Worm (Caenorhabditis elegans) whole organism, L2 larva: ENCODE results near the gene E01G6.1.

Experiments used
- C34F6.9 ChIP-seq: fragments of 150-350 bp; optimal IDR thresholded peaks from 2 replicates; lab custom pipeline; 2014; ENCODE audit warnings: missing biosample characterization, missing genetic modification characterization
- R02D3.7 ChIP-seq: fragments of 150-350 bp; optimal IDR thresholded peaks from 2 replicates; lab custom pipeline; 2014; ENCODE audit warnings: missing biosample characterization, missing genetic modification characterization
- ZK546.5 ChIP-seq: sonication (generic microtip); optimal IDR thresholded peaks from 2 replicates; lab custom pipeline; 2017; ENCODE audit warnings: missing biosample characterization, missing genetic modification characterization
- alr-1 ChIP-seq: fragments of 150-350 bp; optimal IDR thresholded peaks from 2 replicates; lab custom pipeline; 2014; ENCODE audit warnings: missing biosample characterization, missing genetic modification characterization
- aly-2 ChIP-seq: fragments of 150-350 bp; optimal IDR thresholded peaks from 2 replicates; lab custom pipeline; 2014; ENCODE audit warnings: missing biosample characterization, missing genetic modification characterization
- ama-1 ChIP-seq: fragments of 150-350 bp; optimal IDR thresholded peaks from 2 replicates; lab custom pipeline; 2018; ENCODE audit warnings: inconsistent platforms
- ceh-16 ChIP-seq: fragments of 150-350 bp; optimal IDR thresholded peaks from 2 replicates; lab custom pipeline; 2014; ENCODE audit warnings: missing biosample characterization, missing genetic modification characterization
- ceh-82 ChIP-seq: fragments of 150-350 bp; optimal IDR thresholded peaks from 2 replicates; lab custom pipeline; 2014; ENCODE audit warnings: missing biosample characterization, missing genetic modification characterization
- elt-1 ChIP-seq: fragments of 150-350 bp; optimal IDR thresholded peaks from 2 replicates; lab custom pipeline; 2014; ENCODE audit warnings: missing biosample characterization, missing genetic modification characterization
- elt-3 ChIP-seq: sonication (generic microtip); optimal IDR thresholded peaks from 2 replicates; lab custom pipeline; 2017; ENCODE audit warnings: missing biosample characterization, missing genetic modification characterization
- fos-1 ChIP-seq: fragments of 150-350 bp; optimal IDR thresholded peaks from 2 replicates; lab custom pipeline; 2014; ENCODE audit warnings: missing biosample characterization, missing genetic modification characterization
- gmeb-1 ChIP-seq: fragments of 150-350 bp; optimal IDR thresholded peaks from 2 replicates; lab custom pipeline; 2014; ENCODE audit warnings: missing biosample characterization, missing genetic modification characterization
- lin-11 ChIP-seq: fragments of 150-350 bp; sonication (generic microtip); optimal IDR thresholded peaks from 2 replicates; lab custom pipeline; 2014; ENCODE audit warnings: missing biosample characterization, missing genetic modification characterization, inconsistent platforms, mixed read lengths
- lin-39 ChIP-seq: fragments of 150-350 bp; optimal IDR thresholded peaks from 2 replicates; lab custom pipeline; 2014; ENCODE audit warnings: missing biosample characterization, missing genetic modification reagents, missing genetic modification characterization
- lsy-2 ChIP-seq, 2 experiments: fragments of 150-350 bp in 1 of 2; sonication (generic microtip) in 1 of 2; optimal IDR thresholded peaks; 2 replicates each; lab custom pipeline; 2014 to 2017; ENCODE audit warnings: missing biosample characterization in 2 of 2, missing genetic modification characterization in 2 of 2
- mab-5 ChIP-seq: fragments of 150-350 bp; optimal IDR thresholded peaks from 2 replicates; lab custom pipeline; 2014; ENCODE audit warnings: missing biosample characterization, missing genetic modification characterization
- mbf-1 ChIP-seq: sonication (generic microtip); optimal IDR thresholded peaks from 2 replicates; lab custom pipeline; 2017; ENCODE audit warnings: missing biosample characterization, missing genetic modification characterization
- mdl-1 ChIP-seq, 2 experiments: fragments of 150-350 bp in 1 of 2; sonication (generic microtip) in 1 of 2; optimal IDR thresholded peaks; 2 replicates each; lab custom pipeline; 2017; ENCODE audit warnings: missing biosample characterization in 2 of 2, missing genetic modification characterization in 2 of 2
- nhr-11 ChIP-seq: fragments of 150-350 bp; optimal IDR thresholded peaks from 2 replicates; lab custom pipeline; 2014; ENCODE audit warnings: missing biosample characterization, missing genetic modification characterization
- nhr-129 ChIP-seq: fragments of 150-350 bp; optimal IDR thresholded peaks from 2 replicates; lab custom pipeline; 2014; ENCODE audit warnings: missing biosample characterization, missing genetic modification characterization
- nhr-21 ChIP-seq: fragments of 150-350 bp; optimal IDR thresholded peaks from 2 replicates; lab custom pipeline; 2014; ENCODE audit warnings: missing biosample characterization, missing genetic modification characterization
- nhr-23 ChIP-seq: fragments of 150-350 bp; optimal IDR thresholded peaks from 2 replicates; lab custom pipeline; 2014; ENCODE audit warnings: missing biosample characterization, missing genetic modification reagents, missing genetic modification characterization
- nhr-237 ChIP-seq: fragments of 150-350 bp; optimal IDR thresholded peaks from 2 replicates; lab custom pipeline; 2014; ENCODE audit warnings: missing biosample characterization, missing genetic modification characterization
- nhr-25 ChIP-seq: fragments of 150-350 bp; sonication (generic microtip); optimal IDR thresholded peaks from 3 replicates; lab custom pipeline; 2014; ENCODE audit warnings: missing biosample characterization, missing genetic modification characterization
- nhr-6 ChIP-seq: fragments of 150-350 bp; optimal IDR thresholded peaks from 2 replicates; lab custom pipeline; 2014; ENCODE audit warnings: missing biosample characterization, missing genetic modification characterization
- nhr-77 ChIP-seq: fragments of 150-350 bp; optimal IDR thresholded peaks from 2 replicates; lab custom pipeline; 2014; ENCODE audit warnings: missing biosample characterization, missing genetic modification characterization
- peb-1 ChIP-seq: fragments of 150-350 bp; optimal IDR thresholded peaks from 2 replicates; lab custom pipeline; 2014; ENCODE audit warnings: missing biosample characterization, missing genetic modification characterization
- sem-4 ChIP-seq: fragments of 150-350 bp; optimal IDR thresholded peaks from 2 replicates; lab custom pipeline; 2014; ENCODE audit warnings: missing biosample characterization, missing genetic modification reagents, missing genetic modification characterization
- skn-1 ChIP-seq: sonication (generic microtip); optimal IDR thresholded peaks from 2 replicates; lab custom pipeline; 2017; ENCODE audit warnings: missing biosample characterization, missing genetic modification characterization
- sma-3 ChIP-seq: sonication (generic microtip); optimal IDR thresholded peaks from 2 replicates; lab custom pipeline; 2016; ENCODE audit warnings: missing genetic modification reagents, missing genetic modification characterization, missing compliant biosample characterization
- sma-9 ChIP-seq, 2 experiments: fragments of 150-350 bp in 1 of 2; sonication (generic microtip) in 1 of 2; optimal IDR thresholded peaks; 2 replicates each; lab custom pipeline; 2014 to 2016; ENCODE audit warnings: missing genetic modification characterization in 2 of 2, mild to moderate bottlenecking in 1 of 2, missing biosample characterization in 1 of 2, missing compliant biosample characterization in 1 of 2, missing genetic modification reagents in 1 of 2, moderate library complexity in 1 of 2
- snpc-4 ChIP-seq: fragments of 150-350 bp; optimal IDR thresholded peaks from 2 replicates; lab custom pipeline; 2014; ENCODE audit warnings: missing biosample characterization, missing genetic modification characterization
- unc-39 ChIP-seq: fragments of 150-350 bp; optimal IDR thresholded peaks from 2 replicates; lab custom pipeline; 2014; ENCODE audit warnings: missing biosample characterization, missing genetic modification characterization
- unc-55 ChIP-seq: fragments of 150-350 bp; sonication (generic microtip); optimal IDR thresholded peaks from 3 replicates; lab custom pipeline; 2014; ENCODE audit warnings: missing biosample characterization, missing genetic modification reagents, missing genetic modification characterization
- unc-62 ChIP-seq: fragments of 150-350 bp; optimal IDR thresholded peaks from 2 replicates; lab custom pipeline; 2014; ENCODE audit warnings: missing biosample characterization, missing genetic modification reagents, missing genetic modification characterization
- zag-1 ChIP-seq: fragments of 150-350 bp; optimal IDR thresholded peaks from 2 replicates; lab custom pipeline; 2014; ENCODE audit warnings: missing biosample characterization, missing genetic modification characterization
- ztf-1 ChIP-seq: fragments of 200-800 bp; sonication (Bioruptor generic); conservative IDR thresholded peaks from 2 replicates; pipeline ENCODE4 v1.3.6; 2022; ENCODE audit warnings: missing genetic modification characterization, missing compliant biosample characterization
- ztf-11 ChIP-seq: sonication (generic microtip); optimal IDR thresholded peaks from 2 replicates; lab custom pipeline; 2017; ENCODE audit warnings: missing biosample characterization, missing genetic modification characterization
- ztf-4 ChIP-seq: fragments of 150-350 bp; optimal IDR thresholded peaks from 2 replicates; lab custom pipeline; 2014; ENCODE audit warnings: missing biosample characterization, missing genetic modification characterization

E01G6.1 gene

ce11 chrX:12241457-12241856 is 19.2 kb upstream of the E01G6.1 start, which contains the start of gene cest-3:
cest-3 (plus strand) TSS chrX:12241646.
- no peak for TF ChIP-seq nhr-77 (tag; lab: Kevin White, UChicago)
- TF ChIP-seq alr-1 (tag; lab: Kevin White, UChicago), result no peak
- TF ChIP-seq R02D3.7 (tag; lab: Kevin White, UChicago), result no peak
- no peak for TF ChIP-seq nhr-129 (tag; lab: Kevin White, UChicago)
- no peak for TF ChIP-seq unc-39 (tag; lab: Kevin White, UChicago)
- TF ChIP-seq sma-3, result no peak
- TF ChIP-seq lin-39, result no peak
- no peak for TF ChIP-seq mab-5
- TF ChIP-seq nhr-6 (tag; lab: Kevin White, UChicago), result no peak
- peak; percentile 7 for TF ChIP-seq sma-9 (GFP tag; optimal IDR thresholded peaks at IDR 0.05; lab: Kevin White, UChicago)
- no peak for TF ChIP-seq sma-9 (tag; optimal IDR thresholded peaks at IDR 0.05; lab: Kevin White, UChicago)
- no peak for TF ChIP-seq lsy-2 (tag; optimal IDR thresholded peaks at IDR 0.05; lab: Kevin White, UChicago)
- no peak for TF ChIP-seq ceh-82
- peak; percentile 13 for TF ChIP-seq fos-1 (tag; lab: Kevin White, UChicago)
- TF ChIP-seq aly-2 (tag; lab: Kevin White, UChicago), result no peak
- TF ChIP-seq ceh-16 (tag; lab: Kevin White, UChicago), result no peak

- TF ChIP-seq C34F6.9 (tag; lab: Kevin White, UChicago) (no peak), nhr-11 (tag; lab: Kevin White, UChicago) (no peak), nhr-77 (tag; lab: Kevin White, UChicago) (no peak), ama-1 (no peak), ZK546.5 (no peak), mdl-1 (tag; optimal IDR thresholded peaks at IDR 0.05; lab: Kevin White, UChicago) (no peak), ztf-11 (tag; lab: Kevin White, UChicago) (no peak), nhr-129 (tag; lab: Kevin White, UChicago) (no peak), aly-2 (tag; lab: Kevin White, UChicago) (no peak), skn-1 (tag; lab: Kevin White, UChicago) (no peak), peb-1 (tag; lab: Kevin White, UChicago) (no peak), fos-1 (tag; lab: Kevin White, UChicago) (no peak), elt-3 (no peak), elt-1 (tag; lab: Kevin White, UChicago) (no peak), nhr-23 (tag; lab: Kevin White, UChicago) (no peak), nhr-6 (tag; lab: Kevin White, UChicago) (no peak), mbf-1 (tag; lab: Kevin White, UChicago) (no peak)
These were observed 17.8 kb upstream of the E01G6.1 start for ce11 chrX:12242902-12243301.

ce11 chrX:12248140-12248539 is 12.5 kb upstream of the E01G6.1 start:
- TF ChIP-seq snpc-4 (no peak), nhr-25 (tag; lab: Kevin White, UChicago) (no peak), nhr-11 (tag; lab: Kevin White, UChicago) (no peak), sma-3 (no peak)

- no peak for TF ChIP-seq ceh-82
- no peak for TF ChIP-seq nhr-21
- no peak for TF ChIP-seq ztf-1 (GFP tag; lab: Robert Waterston, UW)
- TF ChIP-seq C34F6.9 (tag; lab: Kevin White, UChicago), result no peak
- TF ChIP-seq ZK546.5, result no peak
- no peak for TF ChIP-seq nhr-11 (tag; lab: Kevin White, UChicago)
- no peak for TF ChIP-seq lin-39
- no peak for TF ChIP-seq R02D3.7 (tag; lab: Kevin White, UChicago)
- no peak for TF ChIP-seq alr-1 (tag; lab: Kevin White, UChicago)
- TF ChIP-seq ztf-4 (tag; lab: Kevin White, UChicago), result no peak
- TF ChIP-seq nhr-237, result no peak
- no peak for TF ChIP-seq elt-3
- TF ChIP-seq mbf-1 (tag; lab: Kevin White, UChicago), result no peak
- no peak for TF ChIP-seq snpc-4
- no peak for TF ChIP-seq mdl-1 (tag; optimal IDR thresholded peaks at IDR 0.05; lab: Kevin White, UChicago)
- TF ChIP-seq unc-62, result no peak
These were observed 8.5 kb upstream of the E01G6.1 start for ce11 chrX:12252189-12252588.

- no peak for TF ChIP-seq lin-11 (tag; lab: Kevin White, UChicago)
- TF ChIP-seq ama-1, result no peak
- no peak for TF ChIP-seq sem-4 (tag; lab: Kevin White, UChicago)
- TF ChIP-seq ztf-4 (tag; lab: Kevin White, UChicago), result no peak
- no peak for TF ChIP-seq lin-39
- TF ChIP-seq ztf-11 (tag; lab: Kevin White, UChicago), result no peak
- no peak for TF ChIP-seq unc-62
- TF ChIP-seq mbf-1 (tag; lab: Kevin White, UChicago), result no peak
- TF ChIP-seq nhr-25 (tag; lab: Kevin White, UChicago), result no peak
- no peak for TF ChIP-seq sma-9 (GFP tag; optimal IDR thresholded peaks at IDR 0.05; lab: Kevin White, UChicago)
- TF ChIP-seq sma-9 (tag; optimal IDR thresholded peaks at IDR 0.05; lab: Kevin White, UChicago), result no peak
- no peak for TF ChIP-seq mab-5
- no peak for TF ChIP-seq zag-1 (tag; lab: Kevin White, UChicago)
- TF ChIP-seq aly-2 (tag; lab: Kevin White, UChicago), result no peak
- TF ChIP-seq ZK546.5, result no peak
- TF ChIP-seq ztf-1 (GFP tag; lab: Robert Waterston, UW), result no peak
- no peak for TF ChIP-seq nhr-11 (tag; lab: Kevin White, UChicago)
- TF ChIP-seq unc-55 (GFP tag; lab: Kevin White, UChicago), result no peak
- no peak for TF ChIP-seq gmeb-1
These were observed 4.1 kb upstream of the E01G6.1 start, which contains the start of gene E01G6.2 for ce11 chrX:12256594-12257048. E01G6.2 (plus strand) TSS chrX:12256644.
